Worm (Caenorhabditis elegans) whole organism, mixed stage, embryonic: ENCODE measurements around the gene R12B2.3.

ENCODE experiments used
- blmp-1 ChIP-seq: fragments of 150-350 bp; optimal IDR thresholded peaks from 2 replicates; lab custom pipeline; 2014; ENCODE audit warnings: missing biosample characterization, missing genetic modification characterization
- cnd-1 ChIP-seq: fragments of 200-800 bp; sonication (Bioruptor generic); optimal IDR thresholded peaks from 2 replicates; lab custom pipeline; 2018; ENCODE audit warnings: mild to moderate bottlenecking, missing genetic modification characterization, missing compliant biosample characterization
- lin-32 ChIP-seq: fragments of 200-800 bp; sonication (Bioruptor generic); optimal IDR thresholded peaks from 2 replicates; lab custom pipeline; 2018; ENCODE audit warnings: mild to moderate bottlenecking, missing genetic modification characterization, missing compliant biosample characterization
- mls-2 ChIP-seq: sonication (generic microtip); optimal IDR thresholded peaks from 2 replicates; lab custom pipeline; 2016; ENCODE audit warnings: mild to moderate bottlenecking, missing genetic modification characterization, moderate library complexity, missing compliant biosample characterization
- nhr-237 ChIP-seq: fragments of 150-350 bp; optimal IDR thresholded peaks from 2 replicates; lab custom pipeline; 2014; ENCODE audit warnings: missing biosample characterization, missing genetic modification characterization
- nhr-28 ChIP-seq: fragments of 150-350 bp; optimal IDR thresholded peaks from 2 replicates; lab custom pipeline; 2014; ENCODE audit warnings: missing biosample characterization, missing genetic modification characterization
- tbx-8 ChIP-seq: fragments of 200-800 bp; sonication (Bioruptor generic); optimal IDR thresholded peaks from 2 replicates; lab custom pipeline; 2018; ENCODE audit warnings: mild to moderate bottlenecking, missing genetic modification characterization, moderate library complexity, missing compliant biosample characterization
- unc-62 ChIP-seq: fragments of 150-350 bp; optimal IDR thresholded peaks from 2 replicates; lab custom pipeline; 2014; ENCODE audit warnings: missing biosample characterization, missing genetic modification reagents, missing genetic modification characterization

- TF ChIP-seq unc-62 (GFP tag; lab: Kevin White, UChicago) (no peak), nhr-28 (no peak), tbx-8 (no peak), lin-32 (GFP tag; lab: Kevin White, UChicago) (no peak), blmp-1 (tag; lab: Kevin White, UChicago) (no peak), nhr-237 (tag; lab: Kevin White, UChicago) (no peak), cnd-1 (tag; lab: Kevin White, UChicago) (no peak), mls-2 (tag; lab: Kevin White, UChicago) (no peak)
Measured at ce11 chrIII:5832442-5832841, 27.1 kb downstream of the R12B2.3 start.
